Fruit fly (Drosophila melanogaster): ENCODE results near the gene Obp18a.

dm6 chrX:19179696-19180255 lies 44.1 kb upstream of the Obp18a start, which contains the start of the genes CG7556 and CG7453:
- peak; percentile 72 for TF ChIP-seq chn (GFP tag; optimal IDR thresholded peaks at IDR 0.05)
- peak; percentile 53 for TF ChIP-seq vfl (GFP tag; optimal IDR thresholded peaks at IDR 0.05)
- TF ChIP-seq Blimp-1 (GFP tag; optimal IDR thresholded peaks at IDR 0.05): peak; percentile 61
- TF ChIP-seq wor (GFP tag; IDR thresholded peaks at IDR 0.05): peak; percentile 54; the same call in 1 of the 2 replicates
- TF ChIP-seq scrt (GFP tag; optimal IDR thresholded peaks at IDR 0.05): peak; percentile 28
- TF ChIP-seq Pdp1 (GFP tag; optimal IDR thresholded peaks at IDR 0.05): peak; percentile 77
- peak; percentile 38; the same call in 3 of the 4 replicates for TF ChIP-seq Gug (GFP tag; IDR thresholded peaks at IDR 0.05)
- peak; percentile 74 to 76 for TF ChIP-seq dpn (GFP tag; optimal IDR thresholded peaks at IDR 0.05)
- peak; percentile 51; the same call in 1 of the 2 replicates for TF ChIP-seq E2f1 (GFP tag; IDR thresholded peaks at IDR 0.05)
- peak; percentile 41 for TF ChIP-seq CG12744 (GFP tag; optimal IDR thresholded peaks at IDR 0.05)
